Fruit fly (Drosophila melanogaster) whole organism, adult: ENCODE data around the gene CG10089.

Experiments
- CG11617 ChIP-seq: fragments of 200-800 bp; sonication (Bioruptor generic); optimal IDR thresholded peaks from 2 replicates; lab custom pipeline; 2017; ENCODE audit warnings: mild to moderate bottlenecking, missing biosample characterization, missing genetic modification reagents, missing genetic modification characterization
- CG14711 ChIP-seq: fragments of 200-800 bp; sonication (Bioruptor generic); optimal IDR thresholded peaks from 2 replicates; lab custom pipeline; 2018; ENCODE audit warnings: missing biosample characterization, mild to moderate bottlenecking, missing genetic modification characterization, moderate library complexity
- CG1620 ChIP-seq: fragments of 200-800 bp; sonication (Bioruptor generic); optimal IDR thresholded peaks from 2 replicates; lab custom pipeline; 2016; ENCODE audit warnings: missing biosample characterization, missing genetic modification characterization
- CG33017 ChIP-seq: fragments of 200-800 bp; sonication (Bioruptor generic); optimal IDR thresholded peaks from 2 replicates; lab custom pipeline; 2018; ENCODE audit warnings: missing biosample characterization, mild to moderate bottlenecking, missing genetic modification characterization, moderate library complexity
- CG5204 ChIP-seq: fragments of 200-800 bp; sonication (Bioruptor generic); optimal IDR thresholded peaks from 2 replicates; lab custom pipeline; 2016; ENCODE audit warnings: missing biosample characterization, missing genetic modification characterization
- CG7045 ChIP-seq: fragments of 200-800 bp; sonication (Bioruptor generic); optimal IDR thresholded peaks from 2 replicates; lab custom pipeline; 2017; ENCODE audit warnings: missing biosample characterization, mild to moderate bottlenecking, missing genetic modification characterization
- CG7101 ChIP-seq: fragments of 200-800 bp; sonication (Bioruptor generic); optimal IDR thresholded peaks from 2 replicates; lab custom pipeline; 2018; ENCODE audit warnings: missing biosample characterization, mild to moderate bottlenecking, missing genetic modification characterization, moderate library complexity
- Clk ChIP-seq: fragments of 200-800 bp; sonication (Bioruptor generic); optimal IDR thresholded peaks from 2 replicates; lab custom pipeline; 2017; ENCODE audit warnings: missing biosample characterization, missing genetic modification characterization
- Crg-1 ChIP-seq: fragments of 200-800 bp; sonication (Bioruptor generic); optimal IDR thresholded peaks from 2 replicates; lab custom pipeline; 2016; ENCODE audit warnings: missing biosample characterization, missing genetic modification characterization
- Hr96 ChIP-seq: fragments of 200-800 bp; sonication (Bioruptor generic); optimal IDR thresholded peaks from 2 replicates; lab custom pipeline; 2016; ENCODE audit warnings: missing biosample characterization, missing genetic modification characterization
- Mnt ChIP-seq: fragments of 200-800 bp; sonication (Bioruptor generic); optimal IDR thresholded peaks from 2 replicates; lab custom pipeline; 2016; ENCODE audit warnings: missing biosample characterization, mild to moderate bottlenecking, missing genetic modification characterization
- bab1 ChIP-seq: fragments of 200-800 bp; sonication (Bioruptor generic); optimal IDR thresholded peaks from 3 replicates; lab custom pipeline; 2019; ENCODE audit warnings: missing biosample characterization, mild to moderate bottlenecking, missing genetic modification characterization, moderate library complexity
- cic ChIP-seq: fragments of 200-800 bp; sonication (Bioruptor generic); optimal IDR thresholded peaks from 2 replicates; lab custom pipeline; 2017; ENCODE audit warnings: missing biosample characterization, mild to moderate bottlenecking, missing genetic modification characterization, moderate library complexity
- cnc ChIP-seq, 2 experiments: fragments of >200 bp; optimal IDR thresholded peaks; 2 replicates each; lab custom pipeline; 2017
- kay ChIP-seq: fragments of 200-800 bp; sonication (Bioruptor generic); peaks from one replicate; lab custom pipeline; 2016; ENCODE audit warnings: missing biosample characterization, missing genetic modification characterization, borderline replicate concordance
- ovo ChIP-seq: fragments of 200-800 bp; sonication (Bioruptor generic); optimal IDR thresholded peaks from 2 replicates; lab custom pipeline; 2016; ENCODE audit warnings: missing biosample characterization, missing genetic modification characterization
- pad ChIP-seq: fragments of 200-800 bp; sonication (Bioruptor generic); optimal IDR thresholded peaks from 3 replicates; lab custom pipeline; 2017; ENCODE audit warnings: missing biosample characterization, missing genetic modification characterization, mild to moderate bottlenecking, moderate library complexity, missing genetic modification reagents
- tj ChIP-seq: fragments of 200-800 bp; sonication (Bioruptor generic); optimal IDR thresholded peaks from 3 replicates; lab custom pipeline; 2017; ENCODE audit warnings: missing biosample characterization, mild to moderate bottlenecking, missing genetic modification characterization, moderate library complexity
- toe ChIP-seq: fragments of 200-800 bp; sonication (Bioruptor generic); optimal IDR thresholded peaks from 2 replicates; lab custom pipeline; 2016; ENCODE audit warnings: missing biosample characterization, missing genetic modification characterization

The CG10089 gene

DNA sequence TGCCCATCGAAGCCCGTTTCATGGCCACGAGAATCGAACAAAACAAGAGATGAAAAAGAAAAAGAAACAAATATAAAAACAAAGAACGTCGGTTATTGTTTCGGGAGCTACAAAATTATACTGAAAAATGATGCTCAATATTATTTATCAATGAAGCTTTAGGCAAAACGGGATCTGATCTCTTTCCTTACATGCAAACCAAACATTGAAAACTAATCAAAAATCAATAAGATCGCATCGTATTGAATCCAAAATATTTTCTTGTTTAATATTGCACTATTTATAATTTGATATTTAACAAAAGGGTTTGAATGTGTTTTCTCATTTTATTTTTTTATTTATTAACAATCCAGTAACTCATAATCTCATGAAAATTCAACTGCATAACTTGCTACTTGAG is 49.0 kb downstream of the CG10089 start, which contains the start of gene CG14106:
Gene CG14106, minus strand, starts transcription at position 101 of the 400 bp plus-strand sequence.
- no peak for TF ChIP-seq CG7045 (GFP tag; lab: Kevin White, UChicago)
- no peak for TF ChIP-seq tj (GFP tag; lab: Kevin White, UChicago)
- TF ChIP-seq Clk (GFP tag; lab: Kevin White, UChicago): no peak
- TF ChIP-seq bab1: no peak
- no peak for TF ChIP-seq CG11617 (GFP tag; lab: Kevin White, UChicago)
- TF ChIP-seq Mnt: no peak
- no peak for TF ChIP-seq CG7101 (tag; lab: Kevin White, UChicago)
- no peak for TF ChIP-seq cnc (optimal IDR thresholded peaks at IDR 0.05; lab: Kevin White, UChicago)
- no peak for TF ChIP-seq CG33017
- TF ChIP-seq Hr96 (GFP tag; lab: Kevin White, UChicago): no peak
- no peak for TF ChIP-seq Crg-1 (GFP tag; lab: Kevin White, UChicago)
- TF ChIP-seq cic (GFP tag; lab: Kevin White, UChicago): no peak
- no peak for TF ChIP-seq CG5204 (GFP tag; lab: Kevin White, UChicago)
- no peak for TF ChIP-seq kay (GFP tag; lab: Kevin White, UChicago)

DNA sequence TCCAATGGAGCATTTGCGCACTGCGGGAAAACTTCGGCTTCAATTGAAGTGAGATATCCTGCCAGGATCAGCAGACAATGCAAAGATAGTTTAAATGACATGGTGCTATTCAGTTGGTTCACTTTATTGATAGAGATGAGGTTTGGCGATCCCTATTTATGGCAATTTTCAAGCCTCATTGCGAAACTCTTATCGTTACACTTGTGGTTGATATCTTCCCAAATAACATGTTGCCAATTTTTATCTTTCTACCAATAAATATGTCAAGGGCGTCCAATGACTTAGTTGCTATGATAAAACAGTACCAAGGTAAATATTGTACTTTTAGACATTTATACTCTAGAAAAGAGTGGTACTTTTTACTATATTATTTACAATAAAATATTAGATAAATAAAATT is 50.5 kb downstream of the CG10089 start, which contains the start of gene CG33263:
Gene CG33263, minus strand, starts transcription at position 101 of the 400 bp plus-strand sequence.
- no peak for TF ChIP-seq Clk (GFP tag; lab: Kevin White, UChicago)
- no peak for TF ChIP-seq Hr96 (GFP tag; lab: Kevin White, UChicago)
- no peak for TF ChIP-seq CG33017
- no peak for TF ChIP-seq ovo (GFP tag; lab: Kevin White, UChicago)
- TF ChIP-seq Mnt: no peak
- TF ChIP-seq kay (GFP tag; lab: Kevin White, UChicago): no peak
- no peak for TF ChIP-seq cic (GFP tag; lab: Kevin White, UChicago)
- no peak for TF ChIP-seq CG7045 (GFP tag; lab: Kevin White, UChicago)
- no peak for TF ChIP-seq tj (GFP tag; lab: Kevin White, UChicago)

DNA sequence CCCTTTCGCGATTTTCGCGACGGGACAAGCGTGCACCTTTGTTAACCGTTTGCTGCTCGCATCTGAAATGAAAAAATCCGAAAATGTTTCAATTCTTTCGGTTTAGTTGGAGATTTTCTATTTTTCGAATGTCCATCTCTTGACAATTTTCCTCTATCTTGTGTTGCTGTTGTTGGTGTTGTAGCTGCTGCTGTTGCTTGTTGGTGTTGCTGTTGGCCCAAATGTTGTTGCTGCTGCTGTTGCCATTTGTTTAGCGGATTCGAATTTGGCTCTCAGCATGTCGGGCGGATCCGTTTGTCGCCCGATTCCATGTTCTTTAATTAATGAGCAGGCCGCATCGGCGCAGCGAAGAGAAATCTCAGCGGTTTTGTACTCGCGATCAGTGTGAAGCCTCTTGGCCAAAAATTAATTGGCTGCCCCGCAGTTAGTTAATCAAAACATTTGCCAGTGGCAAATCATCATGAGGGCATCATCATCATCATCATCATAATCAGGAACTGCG is 52.2 kb downstream of the CG10089 start, which contains the start of gene CG32121:
Gene CG32121, minus strand, starts transcription at position 51 of the 502 bp plus-strand sequence.
- TF ChIP-seq CG7045 (GFP tag; lab: Kevin White, UChicago) (no peak), cnc (optimal IDR thresholded peaks at IDR 0.05; lab: Kevin White, UChicago) (no peak), CG1620 (no peak), Crg-1 (GFP tag; lab: Kevin White, UChicago) (no peak), Clk (GFP tag; lab: Kevin White, UChicago) (no peak), pad (GFP tag; lab: Kevin White, UChicago) (no peak), toe (GFP tag; lab: Kevin White, UChicago) (no peak), Hr96 (GFP tag; lab: Kevin White, UChicago) (no peak), CG7101 (tag; lab: Kevin White, UChicago) (no peak), Mnt (no peak), CG14711 (no peak), tj (GFP tag; lab: Kevin White, UChicago) (no peak)

DNA sequence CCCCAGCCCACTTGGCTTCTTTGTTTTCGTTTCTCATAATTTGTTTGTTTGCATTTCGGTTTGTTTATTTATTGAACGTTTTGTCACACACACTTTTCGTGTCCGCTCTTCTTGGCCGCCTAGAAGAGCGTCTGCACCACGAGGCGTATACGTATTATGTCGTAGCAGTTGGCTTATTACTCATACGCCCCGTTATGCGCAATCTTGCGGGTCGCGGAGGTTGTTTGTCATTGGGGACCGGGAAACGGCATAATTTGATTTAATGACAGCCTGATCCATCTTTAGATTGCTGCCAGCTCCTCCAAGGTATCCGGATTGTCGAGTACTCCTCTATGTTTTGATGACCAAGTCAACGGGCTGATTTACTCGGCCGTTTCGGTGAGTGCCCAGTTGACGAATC is 54.4 kb downstream of the CG10089 start:
- TF ChIP-seq CG14711 (no peak), Crg-1 (GFP tag; lab: Kevin White, UChicago) (no peak), kay (GFP tag; lab: Kevin White, UChicago) (peak; percentile 15)
